Fruit fly (Drosophila melanogaster) Kc167 (cell line): ENCODE results near the gene CG32379.

Experiments used
- Myc ChIP-seq: fragments of >200 bp; optimal IDR thresholded peaks from 2 replicates; lab custom pipeline; 2017; ENCODE audit warnings: missing external identifiers
- h ChIP-seq: fragments of >200 bp; optimal IDR thresholded peaks from 3 replicates; lab custom pipeline; 2018; ENCODE audit warnings: missing external identifiers

- TF ChIP-seq Myc (lab: Kevin White, UChicago) (no peak), h (lab: Kevin White, UChicago) (no peak)
Observed at dm6 chr3L:7356386-7357117, 39.6 kb upstream of the CG32379 start, which contains the start of gene CTCF.
